Worm (Caenorhabditis elegans) whole organism, midembryonic: Measurements from ENCODE around the gene txt-13.

Experiments used
- flt-1 ChIP-seq: fragments of 200-800 bp; sonication (Bioruptor generic); IDR thresholded peaks from 2 replicates; pipeline ENCODE4 v1.3.6; 2022; ENCODE audit warnings: missing genetic modification characterization, missing compliant biosample characterization
- ref-1 ChIP-seq: fragments of 200-800 bp; sonication (Bioruptor generic); conservative IDR thresholded peaks from 2 replicates; pipeline ENCODE4 v1.3.6; 2022; ENCODE audit warnings: missing genetic modification reagents, missing genetic modification characterization, missing compliant biosample characterization
- tab-1 ChIP-seq: fragments of 200-800 bp; sonication (Bioruptor generic); IDR thresholded peaks from 2 replicates; pipeline ENCODE4 v1.3.6; 2022; ENCODE audit warnings: missing genetic modification characterization, missing compliant biosample characterization

ce11 chrII:10587742-10588141 is 17.3 kb downstream of the txt-13 start, which contains the start of gene crn-3:
- TF ChIP-seq tab-1 (GFP tag; lab: Robert Waterston, UW) = no peak
- TF ChIP-seq flt-1 (GFP tag; lab: Robert Waterston, UW) = no peak
- TF ChIP-seq ref-1 (GFP tag; lab: Robert Waterston, UW) = no peak
